Worm (Caenorhabditis elegans): ENCODE measurements around the gene spch-1.

DNA sequence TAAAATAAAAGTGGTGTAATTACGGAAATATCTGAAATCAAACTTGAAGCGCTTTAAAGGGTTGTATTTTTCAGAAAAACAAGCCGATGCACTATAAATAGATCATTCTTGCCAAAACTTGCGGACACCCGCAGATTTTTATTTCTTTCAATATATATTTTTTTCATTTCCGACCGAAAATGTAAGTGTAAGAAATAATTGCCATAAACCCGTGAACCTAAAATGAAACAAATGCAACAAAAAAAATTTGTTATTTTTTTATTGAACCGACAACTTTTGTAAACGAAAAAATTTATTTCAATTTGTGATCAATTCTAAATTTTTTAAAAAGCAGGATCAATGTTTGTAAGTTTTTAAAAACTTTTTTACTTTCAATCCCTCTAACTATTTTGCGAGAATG is 30.5 kb downstream of the spch-1 start, which contains the start of gene W01B6.6:
- TF ChIP-seq flt-1 (GFP tag; IDR thresholded peaks at IDR 0.05) (no peak), T22C8.4 (GFP tag; IDR thresholded peaks at IDR 0.05) (no peak), cog-1 (tag; optimal IDR thresholded peaks at IDR 0.05) (no peak), ztf-29 (GFP tag; IDR thresholded peaks at IDR 0.05) (no peak), med-1 (GFP tag; optimal IDR thresholded peaks at IDR 0.05; ENCODE audit: insufficient read depth) (no peak), ztf-23 (GFP tag; IDR thresholded peaks at IDR 0.05) (no peak)
